Worm (Caenorhabditis elegans) whole organism, late embryonic: ENCODE measurements around the gene srv-12.

Source experiments
- Y22D7AL.16 ChIP-seq: sonication (generic microtip); optimal IDR thresholded peaks from 2 replicates; lab custom pipeline; 2016; ENCODE audit warnings: missing genetic modification characterization, missing compliant biosample characterization
- ahr-1 ChIP-seq: sonication (generic microtip); optimal IDR thresholded peaks from 2 replicates; lab custom pipeline; 2016; ENCODE audit warnings: missing genetic modification characterization, missing compliant biosample characterization
- ama-1 ChIP-seq: fragments of 150-350 bp; optimal IDR thresholded peaks from 2 replicates; lab custom pipeline; 2014
- ceh-45 ChIP-seq: fragments of 200-800 bp; sonication (Bioruptor generic); IDR thresholded peaks from 2 replicates; pipeline ENCODE4 v1.3.6; 2022; ENCODE audit warnings: missing genetic modification reagents, missing genetic modification characterization, missing compliant biosample characterization
- ets-4 ChIP-seq: sonication (generic microtip); optimal IDR thresholded peaks from 2 replicates; lab custom pipeline; 2016; ENCODE audit warnings: missing genetic modification characterization, missing compliant biosample characterization
- fkh-10 ChIP-seq: fragments of 150-350 bp; optimal IDR thresholded peaks from 2 replicates; lab custom pipeline; 2014; ENCODE audit warnings: missing biosample characterization, missing genetic modification reagents, missing genetic modification characterization
- mec-3 ChIP-seq: sonication (generic microtip); optimal IDR thresholded peaks from 2 replicates; lab custom pipeline; 2016; ENCODE audit warnings: borderline replicate concordance, missing genetic modification characterization, missing compliant biosample characterization
- nhr-11 ChIP-seq: fragments of 150-350 bp; optimal IDR thresholded peaks from 2 replicates; lab custom pipeline; 2014; ENCODE audit warnings: missing biosample characterization, missing genetic modification characterization
- pat-9 ChIP-seq: fragments of 200-800 bp; sonication (Bioruptor generic); optimal IDR thresholded peaks from 2 replicates; lab custom pipeline; 2018; ENCODE audit warnings: mild to moderate bottlenecking, missing genetic modification characterization, moderate library complexity, missing compliant biosample characterization
- rnt-1 ChIP-seq: sonication (generic microtip); optimal IDR thresholded peaks from 2 replicates; lab custom pipeline; 2016; ENCODE audit warnings: missing genetic modification characterization, missing compliant biosample characterization
- tbx-2 ChIP-seq: sonication (generic microtip); optimal IDR thresholded peaks from 2 replicates; lab custom pipeline; 2016; ENCODE audit warnings: missing genetic modification characterization, missing compliant biosample characterization

DNA sequence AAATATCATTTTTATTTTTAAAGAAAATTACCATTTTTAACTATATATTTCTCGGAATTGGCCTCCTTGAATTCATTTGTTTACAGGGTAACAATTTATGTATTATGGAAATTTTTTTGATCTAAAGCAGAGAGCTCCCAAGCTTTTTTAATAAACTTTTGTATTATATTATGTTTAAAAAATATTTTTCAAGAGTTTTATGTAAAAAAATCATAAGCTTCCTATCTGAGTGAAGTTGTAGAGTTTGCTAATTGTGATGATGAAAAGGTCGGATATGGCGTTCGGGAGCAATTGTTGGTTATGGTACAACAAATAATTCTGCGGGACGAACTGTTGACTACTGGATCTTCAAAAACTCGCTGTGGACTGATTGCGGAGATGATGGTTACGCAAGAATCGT, 32.2 kb downstream of the srv-12 start, which contains the start of gene F44D12.19:
- no peak for TF ChIP-seq rnt-1 (tag; lab: Kevin White, UChicago)
- TF ChIP-seq mec-3 (tag; lab: Kevin White, UChicago), result no peak
- no peak for TF ChIP-seq ama-1 (lab: Kevin White, UChicago)
- TF ChIP-seq tbx-2, result no peak
- TF ChIP-seq ceh-45 (GFP tag; lab: Robert Waterston, UW), result no peak
- no peak for TF ChIP-seq pat-9 (tag; lab: Kevin White, UChicago)
- TF ChIP-seq ahr-1 (tag; lab: Kevin White, UChicago), result no peak
- TF ChIP-seq Y22D7AL.16 (tag; lab: Kevin White, UChicago), result no peak
- TF ChIP-seq fkh-10 (GFP tag; lab: Kevin White, UChicago), result no peak
- TF ChIP-seq nhr-11 (tag; lab: Kevin White, UChicago), result no peak
- TF ChIP-seq ets-4 (tag; lab: Kevin White, UChicago), result no peak
